Worm (Caenorhabditis elegans) whole organism, late embryonic: Measurements from ENCODE around the gene npr-43.

Source experiments
- K02D7.2 ChIP-seq: sonication (generic microtip); optimal IDR thresholded peaks from 2 replicates; lab custom pipeline; 2017; ENCODE audit warnings: mild to moderate bottlenecking, missing genetic modification characterization, missing compliant biosample characterization
- K09A11.1 ChIP-seq: sonication (generic microtip); optimal IDR thresholded peaks from 2 replicates; lab custom pipeline; 2017; ENCODE audit warnings: antibody characterized with exemption, mild to moderate bottlenecking, missing genetic modification characterization, missing compliant biosample characterization; ENCODE audit not compliant: insufficient read depth
- ahr-1 ChIP-seq: sonication (generic microtip); optimal IDR thresholded peaks from 2 replicates; lab custom pipeline; 2016; ENCODE audit warnings: missing genetic modification characterization, missing compliant biosample characterization
- ama-1 ChIP-seq: fragments of 150-350 bp; optimal IDR thresholded peaks from 2 replicates; lab custom pipeline; 2014
- ceh-18 ChIP-seq: sonication (generic microtip); optimal IDR thresholded peaks from 2 replicates; lab custom pipeline; 2016; ENCODE audit warnings: missing genetic modification characterization, missing compliant biosample characterization
- ceh-22 ChIP-seq: sonication (generic microtip); optimal IDR thresholded peaks from 2 replicates; lab custom pipeline; 2017; ENCODE audit warnings: missing biosample characterization, missing genetic modification characterization
- ceh-31 ChIP-seq: sonication (generic microtip); optimal IDR thresholded peaks from 2 replicates; lab custom pipeline; 2016; ENCODE audit warnings: missing genetic modification characterization, missing compliant biosample characterization
- ceh-34 ChIP-seq: sonication (generic microtip); optimal IDR thresholded peaks from 2 replicates; lab custom pipeline; 2016; ENCODE audit warnings: mild to moderate bottlenecking, missing genetic modification characterization, missing compliant biosample characterization
- ceh-45 ChIP-seq: fragments of 200-800 bp; sonication (Bioruptor generic); IDR thresholded peaks from 2 replicates; pipeline ENCODE4 v1.3.6; 2022; ENCODE audit warnings: missing genetic modification reagents, missing genetic modification characterization, missing compliant biosample characterization
- ceh-6 ChIP-seq: fragments of 200-800 bp; sonication (Bioruptor generic); optimal IDR thresholded peaks from 2 replicates; lab custom pipeline; 2018; ENCODE audit warnings: mild to moderate bottlenecking, missing genetic modification characterization, missing compliant biosample characterization
- che-1 ChIP-seq: sonication (generic microtip); optimal IDR thresholded peaks from 2 replicates; lab custom pipeline; 2016; ENCODE audit warnings: mild to moderate bottlenecking, missing genetic modification characterization, missing compliant biosample characterization
- fax-1 ChIP-seq: sonication (generic microtip); optimal IDR thresholded peaks from 2 replicates; lab custom pipeline; 2016; ENCODE audit warnings: missing genotype, missing genetic modification characterization, missing compliant biosample characterization
- fkh-6 ChIP-seq: sonication (generic microtip); optimal IDR thresholded peaks from 2 replicates; lab custom pipeline; 2016; ENCODE audit warnings: missing genetic modification characterization, missing compliant biosample characterization
- gmeb-2 ChIP-seq: sonication (generic microtip); optimal IDR thresholded peaks from 2 replicates; lab custom pipeline; 2016; ENCODE audit warnings: missing genetic modification characterization, inconsistent platforms, missing compliant biosample characterization
- hlh-13 ChIP-seq: fragments of 200-800 bp; sonication (Bioruptor generic); optimal IDR thresholded peaks from 2 replicates; lab custom pipeline; 2018; ENCODE audit warnings: mild to moderate bottlenecking, missing genetic modification characterization, missing compliant biosample characterization
- hlh-15 ChIP-seq: sonication (generic microtip); optimal IDR thresholded peaks from 2 replicates; lab custom pipeline; 2016; ENCODE audit warnings: missing genetic modification characterization, missing compliant biosample characterization
- nhr-11 ChIP-seq: fragments of 150-350 bp; optimal IDR thresholded peaks from 2 replicates; lab custom pipeline; 2014; ENCODE audit warnings: missing biosample characterization, missing genetic modification characterization
- nhr-232 ChIP-seq: sonication (generic microtip); optimal IDR thresholded peaks from 2 replicates; lab custom pipeline; 2016; ENCODE audit warnings: missing genetic modification characterization, missing compliant biosample characterization
- odd-2 ChIP-seq: sonication (generic microtip); optimal IDR thresholded peaks from 2 replicates; lab custom pipeline; 2017; ENCODE audit warnings: antibody characterized with exemption, mild to moderate bottlenecking, missing genetic modification characterization, missing compliant biosample characterization
- pag-3 ChIP-seq: sonication (generic microtip); optimal IDR thresholded peaks from 2 replicates; lab custom pipeline; 2016; ENCODE audit warnings: missing compliant biosample characterization, missing genetic modification characterization, borderline replicate concordance
- pax-1 ChIP-seq: fragments of 150-350 bp; optimal IDR thresholded peaks from 2 replicates; lab custom pipeline; 2014; ENCODE audit warnings: missing biosample characterization, missing genetic modification characterization
- pha-2 ChIP-seq: sonication (generic microtip); optimal IDR thresholded peaks from 2 replicates; lab custom pipeline; 2017; ENCODE audit warnings: mild to moderate bottlenecking, missing genetic modification characterization, missing compliant biosample characterization
- pqm-1 ChIP-seq: sonication (generic microtip); optimal IDR thresholded peaks from 2 replicates; lab custom pipeline; 2016; ENCODE audit warnings: missing genetic modification characterization, missing compliant biosample characterization
- pros-1 ChIP-seq: fragments of 150-350 bp; optimal IDR thresholded peaks from 2 replicates; lab custom pipeline; 2014; ENCODE audit warnings: missing biosample characterization, missing genetic modification reagents, missing genetic modification characterization
- sdc-2 ChIP-seq: sonication (generic microtip); optimal IDR thresholded peaks from 2 replicates; lab custom pipeline; 2016; ENCODE audit warnings: missing genotype, missing genetic modification characterization, missing compliant biosample characterization
- sox-4 ChIP-seq: sonication (generic microtip); optimal IDR thresholded peaks from 2 replicates; lab custom pipeline; 2017; ENCODE audit warnings: mild to moderate bottlenecking, missing genetic modification characterization, inconsistent platforms, missing compliant biosample characterization
- syd-9 ChIP-seq: sonication (generic microtip); optimal IDR thresholded peaks from 2 replicates; lab custom pipeline; 2016; ENCODE audit warnings: mild to moderate bottlenecking, missing genetic modification characterization, moderate library complexity, missing compliant biosample characterization
- ttx-3 ChIP-seq: sonication (generic microtip); optimal IDR thresholded peaks from 2 replicates; lab custom pipeline; 2016; ENCODE audit warnings: missing genetic modification reagents, missing genetic modification characterization, missing compliant biosample characterization
- unc-42 ChIP-seq: sonication (generic microtip); optimal IDR thresholded peaks from 2 replicates; lab custom pipeline; 2016; ENCODE audit warnings: missing genotype, missing genetic modification characterization, missing compliant biosample characterization
- unc-55 ChIP-seq: sonication (generic microtip); optimal IDR thresholded peaks from 2 replicates; lab custom pipeline; 2017; ENCODE audit warnings: missing biosample characterization, missing genetic modification reagents, missing genetic modification characterization
- unc-86 ChIP-seq: sonication (generic microtip); optimal IDR thresholded peaks from 2 replicates; lab custom pipeline; 2016; ENCODE audit warnings: missing genetic modification characterization, missing compliant biosample characterization

npr-43 gene

ce11 chrV:14408774-14409173 lies 29.9 kb upstream of the npr-43 start, which contains the start of gene gnrr-2:
gnrr-2 (plus strand) TSS chrV:14409074.
- no peak for TF ChIP-seq fax-1 (tag; lab: Kevin White, UChicago)
- TF ChIP-seq fkh-6, result no peak
- TF ChIP-seq unc-42 (tag; lab: Kevin White, UChicago), result no peak
- TF ChIP-seq ceh-31 (tag; lab: Kevin White, UChicago), result no peak
- TF ChIP-seq sdc-2, result no peak
- no peak for TF ChIP-seq nhr-232 (tag; lab: Kevin White, UChicago)
- TF ChIP-seq hlh-13 (GFP tag; lab: Kevin White, UChicago), result no peak
- TF ChIP-seq pros-1 (tag; lab: Kevin White, UChicago), result no peak
- no peak for TF ChIP-seq ceh-34 (tag; lab: Kevin White, UChicago)
- TF ChIP-seq odd-2, result no peak
- TF ChIP-seq syd-9 (tag; lab: Kevin White, UChicago), result no peak
- no peak for TF ChIP-seq pag-3 (tag; lab: Kevin White, UChicago)
- no peak for TF ChIP-seq gmeb-2 (tag; lab: Kevin White, UChicago)
- TF ChIP-seq che-1 (tag; lab: Kevin White, UChicago), result no peak
- TF ChIP-seq pax-1 (tag; lab: Kevin White, UChicago), result no peak
- TF ChIP-seq ceh-45 (GFP tag; lab: Robert Waterston, UW), result no peak
- TF ChIP-seq pqm-1 (tag; lab: Kevin White, UChicago), result no peak

ce11 chrV:14405647-14406046 lies 26.8 kb upstream of the npr-43 start:
- no peak for TF ChIP-seq ahr-1 (tag; lab: Kevin White, UChicago)
- TF ChIP-seq ceh-34 (tag; lab: Kevin White, UChicago), result no peak
- TF ChIP-seq ceh-18 (tag; lab: Kevin White, UChicago), result no peak

ce11 chrV:14396123-14396669 lies 17.3 kb upstream of the npr-43 start:
- TF ChIP-seq unc-86 (tag; lab: Kevin White, UChicago) (no peak), nhr-232 (tag; lab: Kevin White, UChicago) (no peak)
- TF ChIP-seq, all 69 proteins: peak for 0

- TF ChIP-seq pha-2 (tag; lab: Kevin White, UChicago) (no peak), unc-55 (GFP tag; lab: Kevin White, UChicago) (no peak), sdc-2 (no peak), nhr-11 (tag; lab: Kevin White, UChicago) (no peak), ceh-6 (GFP tag; lab: Kevin White, UChicago) (no peak)
These were observed 15.9 kb upstream of the npr-43 start, which contains the start of gene C15H11.13 for ce11 chrV:14394743-14395142. C15H11.13 (plus strand) TSS chrV:14395043.

- no peak for TF ChIP-seq fkh-6
- no peak for TF ChIP-seq ttx-3 (tag; lab: Kevin White, UChicago)
- TF ChIP-seq pag-3 (tag; lab: Kevin White, UChicago), result no peak
- no peak for TF ChIP-seq che-1 (tag; lab: Kevin White, UChicago)
- no peak for TF ChIP-seq ama-1 (lab: Kevin White, UChicago)
- TF ChIP-seq ahr-1 (tag; lab: Kevin White, UChicago), result no peak
- TF ChIP-seq hlh-15, result no peak
- no peak for TF ChIP-seq syd-9 (tag; lab: Kevin White, UChicago)
- no peak for TF ChIP-seq sox-4
- no peak for TF ChIP-seq K09A11.1 (tag; lab: Kevin White, UChicago)
- no peak for TF ChIP-seq unc-55 (GFP tag; lab: Kevin White, UChicago)
- no peak for TF ChIP-seq K02D7.2 (tag; lab: Kevin White, UChicago)
These were observed 14.6 kb upstream of the npr-43 start, which contains the start of gene C15H11.1 for ce11 chrV:14393504-14393903. C15H11.1 (plus strand) TSS chrV:14393804.

- TF ChIP-seq ceh-22 (tag; lab: Kevin White, UChicago), result no peak
- TF ChIP-seq, all 69 proteins: peak for 0
These were observed 12.9 kb upstream of the npr-43 start, which contains the start of gene C15H11.10 for ce11 chrV:14391830-14392229. C15H11.10 (plus strand) TSS chrV:14392130.
